Worm (Caenorhabditis elegans) whole organism, L2 larva: ENCODE data around the gene D2096.6.
A peak's percentile ranks its signal among the peaks of the same experiment; 100 is the strongest.

Source experiments
- R02D3.7 ChIP-seq: fragments of 150-350 bp; optimal IDR thresholded peaks from 2 replicates; lab custom pipeline; 2014; ENCODE audit warnings: missing biosample characterization, missing genetic modification characterization
- ama-1 ChIP-seq: fragments of 150-350 bp; optimal IDR thresholded peaks from 2 replicates; lab custom pipeline; 2018; ENCODE audit warnings: inconsistent platforms
- crh-2 ChIP-seq: sonication (generic microtip); optimal IDR thresholded peaks from 2 replicates; lab custom pipeline; 2017; ENCODE audit warnings: missing biosample characterization, missing genetic modification characterization
- egl-27 ChIP-seq: sonication (generic microtip); optimal IDR thresholded peaks from 3 replicates; lab custom pipeline; 2017; ENCODE audit warnings: missing biosample characterization, missing genetic modification reagents, missing genetic modification characterization
- fos-1 ChIP-seq: fragments of 150-350 bp; optimal IDR thresholded peaks from 2 replicates; lab custom pipeline; 2014; ENCODE audit warnings: missing biosample characterization, missing genetic modification characterization
- mab-5 ChIP-seq: fragments of 150-350 bp; optimal IDR thresholded peaks from 2 replicates; lab custom pipeline; 2014; ENCODE audit warnings: missing biosample characterization, missing genetic modification characterization
- mbf-1 ChIP-seq: sonication (generic microtip); optimal IDR thresholded peaks from 2 replicates; lab custom pipeline; 2017; ENCODE audit warnings: missing biosample characterization, missing genetic modification characterization
- nhr-11 ChIP-seq: fragments of 150-350 bp; optimal IDR thresholded peaks from 2 replicates; lab custom pipeline; 2014; ENCODE audit warnings: missing biosample characterization, missing genetic modification characterization
- skn-1 ChIP-seq: sonication (generic microtip); optimal IDR thresholded peaks from 2 replicates; lab custom pipeline; 2017; ENCODE audit warnings: missing biosample characterization, missing genetic modification characterization
- unc-55 ChIP-seq: fragments of 150-350 bp; sonication (generic microtip); optimal IDR thresholded peaks from 3 replicates; lab custom pipeline; 2014; ENCODE audit warnings: missing biosample characterization, missing genetic modification reagents, missing genetic modification characterization
- unc-62 ChIP-seq: fragments of 150-350 bp; optimal IDR thresholded peaks from 2 replicates; lab custom pipeline; 2014; ENCODE audit warnings: missing biosample characterization, missing genetic modification reagents, missing genetic modification characterization
- zag-1 ChIP-seq: fragments of 150-350 bp; optimal IDR thresholded peaks from 2 replicates; lab custom pipeline; 2014; ENCODE audit warnings: missing biosample characterization, missing genetic modification characterization
- ztf-4 ChIP-seq: fragments of 150-350 bp; optimal IDR thresholded peaks from 2 replicates; lab custom pipeline; 2014; ENCODE audit warnings: missing biosample characterization, missing genetic modification characterization

ce11 chrIV:8375381-8375780 is 6.3 kb upstream of the D2096.6 start:
- TF ChIP-seq zag-1 (peak; percentile 43), ztf-4 (tag; lab: Kevin White, UChicago) (peak; percentile 74), unc-55 (GFP tag; lab: Kevin White, UChicago) (no peak), fos-1 (tag; lab: Kevin White, UChicago) (peak; percentile 72), nhr-11 (tag; lab: Kevin White, UChicago) (no peak), crh-2 (tag; lab: Kevin White, UChicago) (peak; percentile 85), ama-1 (no peak), mbf-1 (no peak), egl-27 (tag; lab: Kevin White, UChicago) (peak; percentile 59), R02D3.7 (tag; lab: Kevin White, UChicago) (peak; percentile 15), skn-1 (tag; lab: Kevin White, UChicago) (no peak), mab-5 (peak; percentile 32), unc-62 (no peak)
